Worm (Caenorhabditis elegans) whole organism, mixed stage, embryonic: ENCODE data around the gene F21G4.1.

ENCODE experiments used
- blmp-1 ChIP-seq: fragments of 150-350 bp; optimal IDR thresholded peaks from 2 replicates; lab custom pipeline; 2014; ENCODE audit warnings: missing biosample characterization, missing genetic modification characterization
- ceh-43 ChIP-seq: fragments of 200-800 bp; sonication (Bioruptor generic); optimal IDR thresholded peaks from 2 replicates; lab custom pipeline; 2018; ENCODE audit warnings: mild to moderate bottlenecking, missing genetic modification characterization, moderate library complexity, missing compliant biosample characterization
- elt-1 ChIP-seq: sonication (generic microtip); optimal IDR thresholded peaks from 2 replicates; lab custom pipeline; 2017; ENCODE audit warnings: missing genetic modification characterization, mild to moderate bottlenecking, missing compliant biosample characterization, antibody characterized with exemption, moderate library complexity, borderline replicate concordance; ENCODE audit not compliant: insufficient read depth
- mab-5 ChIP-seq: fragments of 150-350 bp; optimal IDR thresholded peaks from 2 replicates; lab custom pipeline; 2014; ENCODE audit warnings: missing biosample characterization, missing genetic modification characterization
- mep-1 ChIP-seq: fragments of 150-350 bp; optimal IDR thresholded peaks from 2 replicates; lab custom pipeline; 2017; ENCODE audit warnings: missing biosample characterization, missing genetic modification reagents, missing genetic modification characterization, inconsistent platforms
- nhr-12 ChIP-seq: fragments of 150-350 bp; optimal IDR thresholded peaks from 2 replicates; lab custom pipeline; 2014; ENCODE audit warnings: missing biosample characterization, missing genetic modification characterization
- nhr-237 ChIP-seq: fragments of 150-350 bp; optimal IDR thresholded peaks from 2 replicates; lab custom pipeline; 2014; ENCODE audit warnings: missing biosample characterization, missing genetic modification characterization
- pha-4 ChIP-seq: fragments of 150-350 bp; optimal IDR thresholded peaks from 2 replicates; lab custom pipeline; 2018; ENCODE audit warnings: missing biosample characterization, missing genetic modification reagents, missing genetic modification characterization
- unc-39 ChIP-seq: fragments of 150-350 bp; optimal IDR thresholded peaks from 2 replicates; lab custom pipeline; 2014; ENCODE audit warnings: missing biosample characterization, missing genetic modification characterization
- unc-62 ChIP-seq: fragments of 150-350 bp; optimal IDR thresholded peaks from 2 replicates; lab custom pipeline; 2014; ENCODE audit warnings: missing biosample characterization, missing genetic modification reagents, missing genetic modification characterization
- zip-8 ChIP-seq: fragments of 150-350 bp; optimal IDR thresholded peaks from 2 replicates; lab custom pipeline; 2014; ENCODE audit warnings: missing biosample characterization, missing genetic modification characterization
- ztf-11 ChIP-seq: fragments of 150-350 bp; optimal IDR thresholded peaks from 2 replicates; lab custom pipeline; 2014; ENCODE audit warnings: missing biosample characterization, missing genetic modification characterization

DNA sequence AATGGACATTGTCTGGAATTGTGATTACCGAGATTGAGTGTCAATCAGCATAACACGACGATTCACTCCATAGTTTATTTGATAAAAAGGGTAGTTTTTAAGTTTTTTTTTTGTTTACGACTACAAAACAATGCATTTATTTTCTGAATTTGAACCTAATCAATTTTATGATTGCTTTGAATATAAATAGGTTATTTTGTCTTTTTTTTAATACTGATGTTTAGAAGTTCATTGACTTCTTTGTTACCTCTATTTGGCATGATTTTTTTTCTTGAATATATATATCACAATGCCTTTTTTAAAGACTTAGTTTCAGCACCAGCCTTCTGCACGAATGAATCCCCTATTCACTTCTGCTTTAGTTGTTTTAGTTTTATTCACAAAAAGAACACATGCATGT lies 22.6 kb downstream of the F21G4.1 start, which contains the start of gene R07B1.13:
- no peak for TF ChIP-seq nhr-12 (tag; lab: Kevin White, UChicago)
- TF ChIP-seq unc-62, result no peak
- no peak for TF ChIP-seq blmp-1
- no peak for TF ChIP-seq elt-1 (tag; lab: Kevin White, UChicago)
- TF ChIP-seq ztf-11 (tag; lab: Kevin White, UChicago), result no peak
- no peak for TF ChIP-seq nhr-237 (tag; lab: Kevin White, UChicago)
- TF ChIP-seq pha-4, result no peak
- TF ChIP-seq zip-8 (tag; lab: Kevin White, UChicago), result no peak
- no peak for TF ChIP-seq mep-1 (tag; lab: Kevin White, UChicago)
- TF ChIP-seq mab-5 (tag; lab: Kevin White, UChicago), result no peak
- TF ChIP-seq unc-39 (tag; lab: Kevin White, UChicago), result no peak
- TF ChIP-seq ceh-43, result no peak
